Worm (Caenorhabditis elegans) whole organism, L2 larva: ENCODE measurements around the gene T07C12.10.

ENCODE experiments used
- C34F6.9 ChIP-seq: fragments of 150-350 bp; optimal IDR thresholded peaks from 2 replicates; lab custom pipeline; 2014; ENCODE audit warnings: missing biosample characterization, missing genetic modification characterization
- F13H6.1 ChIP-seq: sonication (generic microtip); optimal IDR thresholded peaks from 2 replicates; lab custom pipeline; 2016; ENCODE audit warnings: missing genetic modification characterization, missing compliant biosample characterization
- R02D3.7 ChIP-seq: fragments of 150-350 bp; optimal IDR thresholded peaks from 2 replicates; lab custom pipeline; 2014; ENCODE audit warnings: missing biosample characterization, missing genetic modification characterization
- Y55F3AM.14 ChIP-seq: fragments of 200-800 bp; sonication (Bioruptor generic); optimal IDR thresholded peaks from 2 replicates; lab custom pipeline; 2018; ENCODE audit warnings: mild to moderate bottlenecking, missing genetic modification characterization, missing compliant biosample characterization
- ZK546.5 ChIP-seq: sonication (generic microtip); optimal IDR thresholded peaks from 2 replicates; lab custom pipeline; 2017; ENCODE audit warnings: missing biosample characterization, missing genetic modification characterization
- alr-1 ChIP-seq: fragments of 150-350 bp; optimal IDR thresholded peaks from 2 replicates; lab custom pipeline; 2014; ENCODE audit warnings: missing biosample characterization, missing genetic modification characterization
- aly-2 ChIP-seq: fragments of 150-350 bp; optimal IDR thresholded peaks from 2 replicates; lab custom pipeline; 2014; ENCODE audit warnings: missing biosample characterization, missing genetic modification characterization
- ceh-16 ChIP-seq: fragments of 150-350 bp; optimal IDR thresholded peaks from 2 replicates; lab custom pipeline; 2014; ENCODE audit warnings: missing biosample characterization, missing genetic modification characterization
- crh-2 ChIP-seq: sonication (generic microtip); optimal IDR thresholded peaks from 2 replicates; lab custom pipeline; 2017; ENCODE audit warnings: missing biosample characterization, missing genetic modification characterization
- dmd-4 ChIP-seq: sonication (generic microtip); optimal IDR thresholded peaks from 2 replicates; lab custom pipeline; 2017; ENCODE audit warnings: missing biosample characterization, missing genetic modification characterization
- elt-1 ChIP-seq: fragments of 150-350 bp; optimal IDR thresholded peaks from 2 replicates; lab custom pipeline; 2014; ENCODE audit warnings: missing biosample characterization, missing genetic modification characterization
- elt-3 ChIP-seq: sonication (generic microtip); optimal IDR thresholded peaks from 2 replicates; lab custom pipeline; 2017; ENCODE audit warnings: missing biosample characterization, missing genetic modification characterization
- fos-1 ChIP-seq: fragments of 150-350 bp; optimal IDR thresholded peaks from 2 replicates; lab custom pipeline; 2014; ENCODE audit warnings: missing biosample characterization, missing genetic modification characterization
- gmeb-1 ChIP-seq: fragments of 150-350 bp; optimal IDR thresholded peaks from 2 replicates; lab custom pipeline; 2014; ENCODE audit warnings: missing biosample characterization, missing genetic modification characterization
- lin-11 ChIP-seq: fragments of 150-350 bp; sonication (generic microtip); optimal IDR thresholded peaks from 2 replicates; lab custom pipeline; 2014; ENCODE audit warnings: missing biosample characterization, missing genetic modification characterization, inconsistent platforms, mixed read lengths
- lin-39 ChIP-seq: fragments of 150-350 bp; optimal IDR thresholded peaks from 2 replicates; lab custom pipeline; 2014; ENCODE audit warnings: missing biosample characterization, missing genetic modification reagents, missing genetic modification characterization
- lsy-2 ChIP-seq, 2 experiments: fragments of 150-350 bp in 1 of 2; sonication (generic microtip) in 1 of 2; optimal IDR thresholded peaks; 2 replicates each; lab custom pipeline; 2014 to 2017; ENCODE audit warnings: missing biosample characterization in 2 of 2, missing genetic modification characterization in 2 of 2
- mab-5 ChIP-seq: fragments of 150-350 bp; optimal IDR thresholded peaks from 2 replicates; lab custom pipeline; 2014; ENCODE audit warnings: missing biosample characterization, missing genetic modification characterization
- mdl-1 ChIP-seq, 2 experiments: fragments of 150-350 bp in 1 of 2; sonication (generic microtip) in 1 of 2; optimal IDR thresholded peaks; 2 replicates each; lab custom pipeline; 2017; ENCODE audit warnings: missing biosample characterization in 2 of 2, missing genetic modification characterization in 2 of 2
- nhr-10 ChIP-seq: sonication (generic microtip); optimal IDR thresholded peaks from 2 replicates; lab custom pipeline; 2017; ENCODE audit warnings: missing biosample characterization, missing genetic modification characterization
- nhr-11 ChIP-seq: fragments of 150-350 bp; optimal IDR thresholded peaks from 2 replicates; lab custom pipeline; 2014; ENCODE audit warnings: missing biosample characterization, missing genetic modification characterization
- nhr-12 ChIP-seq: fragments of 150-350 bp; optimal IDR thresholded peaks from 2 replicates; lab custom pipeline; 2014; ENCODE audit warnings: missing biosample characterization, missing genetic modification characterization
- nhr-129 ChIP-seq: fragments of 150-350 bp; optimal IDR thresholded peaks from 2 replicates; lab custom pipeline; 2014; ENCODE audit warnings: missing biosample characterization, missing genetic modification characterization
- nhr-21 ChIP-seq: fragments of 150-350 bp; optimal IDR thresholded peaks from 2 replicates; lab custom pipeline; 2014; ENCODE audit warnings: missing biosample characterization, missing genetic modification characterization
- nhr-237 ChIP-seq: fragments of 150-350 bp; optimal IDR thresholded peaks from 2 replicates; lab custom pipeline; 2014; ENCODE audit warnings: missing biosample characterization, missing genetic modification characterization
- nhr-25 ChIP-seq: fragments of 150-350 bp; sonication (generic microtip); optimal IDR thresholded peaks from 3 replicates; lab custom pipeline; 2014; ENCODE audit warnings: missing biosample characterization, missing genetic modification characterization
- nhr-6 ChIP-seq: fragments of 150-350 bp; optimal IDR thresholded peaks from 2 replicates; lab custom pipeline; 2014; ENCODE audit warnings: missing biosample characterization, missing genetic modification characterization
- sma-3 ChIP-seq: sonication (generic microtip); optimal IDR thresholded peaks from 2 replicates; lab custom pipeline; 2016; ENCODE audit warnings: missing genetic modification reagents, missing genetic modification characterization, missing compliant biosample characterization
- sma-9 ChIP-seq, 2 experiments: fragments of 150-350 bp in 1 of 2; sonication (generic microtip) in 1 of 2; optimal IDR thresholded peaks; 2 replicates each; lab custom pipeline; 2014 to 2016; ENCODE audit warnings: missing genetic modification characterization in 2 of 2, mild to moderate bottlenecking in 1 of 2, missing biosample characterization in 1 of 2, missing compliant biosample characterization in 1 of 2, missing genetic modification reagents in 1 of 2, moderate library complexity in 1 of 2
- unc-39 ChIP-seq: fragments of 150-350 bp; optimal IDR thresholded peaks from 2 replicates; lab custom pipeline; 2014; ENCODE audit warnings: missing biosample characterization, missing genetic modification characterization
- unc-55 ChIP-seq: fragments of 150-350 bp; sonication (generic microtip); optimal IDR thresholded peaks from 3 replicates; lab custom pipeline; 2014; ENCODE audit warnings: missing biosample characterization, missing genetic modification reagents, missing genetic modification characterization
- unc-62 ChIP-seq: fragments of 150-350 bp; optimal IDR thresholded peaks from 2 replicates; lab custom pipeline; 2014; ENCODE audit warnings: missing biosample characterization, missing genetic modification reagents, missing genetic modification characterization
- zag-1 ChIP-seq: fragments of 150-350 bp; optimal IDR thresholded peaks from 2 replicates; lab custom pipeline; 2014; ENCODE audit warnings: missing biosample characterization, missing genetic modification characterization
- ztf-1 ChIP-seq: fragments of 200-800 bp; sonication (Bioruptor generic); conservative IDR thresholded peaks from 2 replicates; pipeline ENCODE4 v1.3.6; 2022; ENCODE audit warnings: missing genetic modification characterization, missing compliant biosample characterization
- ztf-4 ChIP-seq: fragments of 150-350 bp; optimal IDR thresholded peaks from 2 replicates; lab custom pipeline; 2014; ENCODE audit warnings: missing biosample characterization, missing genetic modification characterization

Gene T07C12.10

ce11 chrV:9964152-9964785, 4.0 kb upstream of the T07C12.10 start:
- no peak for TF ChIP-seq unc-39 (tag; lab: Kevin White, UChicago)
- TF ChIP-seq unc-55 (GFP tag; lab: Kevin White, UChicago), result peak; percentile 34
- TF ChIP-seq, all 48 proteins: peak for 1

- TF ChIP-seq nhr-25 (tag; lab: Kevin White, UChicago), result no peak
- no peak for TF ChIP-seq aly-2
- TF ChIP-seq nhr-10 (tag; lab: Kevin White, UChicago), result no peak
- TF ChIP-seq lin-39, result no peak
- no peak for TF ChIP-seq nhr-11 (tag; lab: Kevin White, UChicago)
- TF ChIP-seq elt-1 (tag; lab: Kevin White, UChicago), result no peak
- TF ChIP-seq nhr-237 (tag; lab: Kevin White, UChicago), result no peak
- TF ChIP-seq unc-62 (GFP tag; lab: Kevin White, UChicago), result no peak
- no peak for TF ChIP-seq lin-11
- no peak for TF ChIP-seq F13H6.1
- no peak for TF ChIP-seq elt-3 (tag; lab: Kevin White, UChicago)
- TF ChIP-seq lsy-2 (tag; optimal IDR thresholded peaks at IDR 0.05; lab: Kevin White, UChicago), result no peak
- no peak for TF ChIP-seq crh-2 (tag; lab: Kevin White, UChicago)
- TF ChIP-seq ztf-4 (tag; lab: Kevin White, UChicago), result no peak
- TF ChIP-seq alr-1 (tag; lab: Kevin White, UChicago), result no peak
- no peak for TF ChIP-seq ztf-1
- TF ChIP-seq mdl-1 (tag; optimal IDR thresholded peaks at IDR 0.05; lab: Kevin White, UChicago), result no peak
- no peak for TF ChIP-seq gmeb-1 (tag; lab: Kevin White, UChicago)
Observed at ce11 chrV:9962916-9963315, 2.6 kb upstream of the T07C12.10 start.

- TF ChIP-seq unc-39 (tag; lab: Kevin White, UChicago), result no peak
- TF ChIP-seq lsy-2 (tag; optimal IDR thresholded peaks at IDR 0.05; lab: Kevin White, UChicago), result no peak
- no peak for TF ChIP-seq lin-11
- TF ChIP-seq nhr-6 (tag; lab: Kevin White, UChicago), result no peak
- no peak for TF ChIP-seq alr-1 (tag; lab: Kevin White, UChicago)
- no peak for TF ChIP-seq nhr-12 (tag; lab: Kevin White, UChicago)
- no peak for TF ChIP-seq ceh-16 (tag; lab: Kevin White, UChicago)
- no peak for TF ChIP-seq ztf-4 (tag; lab: Kevin White, UChicago)
- TF ChIP-seq sma-3 (GFP tag; lab: Kevin White, UChicago), result no peak
- TF ChIP-seq unc-62 (GFP tag; lab: Kevin White, UChicago), result no peak
Observed at ce11 chrV:9962394-9962793, 2.1 kb upstream of the T07C12.10 start, which contains the start of gene madf-4. Gene madf-4, minus strand, starts transcription at chrV:9962494.

ce11 chrV:9958654-9959053, 1.6 kb downstream of the T07C12.10 start:
- TF ChIP-seq ceh-16 (tag; lab: Kevin White, UChicago) (no peak), nhr-6 (tag; lab: Kevin White, UChicago) (peak; percentile 23), alr-1 (tag; lab: Kevin White, UChicago) (no peak), nhr-25 (tag; lab: Kevin White, UChicago) (no peak), crh-2 (tag; lab: Kevin White, UChicago) (no peak), C34F6.9 (tag; lab: Kevin White, UChicago) (peak; percentile 29), nhr-21 (tag; lab: Kevin White, UChicago) (no peak), Y55F3AM.14 (GFP tag; lab: Kevin White, UChicago) (no peak), sma-9 (GFP tag; optimal IDR thresholded peaks at IDR 0.05; lab: Kevin White, UChicago) (peak; percentile 46), sma-9 (tag; optimal IDR thresholded peaks at IDR 0.05; lab: Kevin White, UChicago) (no peak), lin-11 (no peak), lsy-2 (tag; optimal IDR thresholded peaks at IDR 0.05; lab: Kevin White, UChicago) (peak in 1 of 2 experiments; percentile 44), F13H6.1 (peak; percentile 82), dmd-4 (tag; lab: Kevin White, UChicago) (no peak), zag-1 (tag; lab: Kevin White, UChicago) (no peak), nhr-129 (tag; lab: Kevin White, UChicago) (peak; percentile 73), fos-1 (no peak), ZK546.5 (no peak), mab-5 (tag; lab: Kevin White, UChicago) (no peak), R02D3.7 (tag; lab: Kevin White, UChicago) (no peak), unc-39 (tag; lab: Kevin White, UChicago) (no peak)
